Worm (Caenorhabditis elegans): ENCODE data around the gene C05C9.2.

The C05C9.2 gene

DNA sequence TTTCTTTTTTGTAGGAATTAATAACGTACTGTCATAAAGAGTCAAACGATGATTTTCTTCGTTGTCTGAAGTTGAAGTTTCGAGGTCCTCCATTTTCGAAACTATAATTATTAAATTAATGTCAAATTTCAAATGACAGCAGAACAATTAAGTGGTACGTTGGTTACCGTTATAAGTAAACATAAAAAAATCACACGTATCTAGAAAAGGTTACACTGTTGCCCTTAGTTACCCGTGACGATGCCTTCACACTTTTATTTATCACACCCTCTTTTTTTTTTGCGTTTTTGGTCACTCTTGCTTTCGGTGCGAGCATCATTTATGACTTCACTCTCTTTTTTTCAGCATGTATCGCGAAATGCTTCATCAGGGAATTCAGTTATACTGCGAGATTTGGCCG, at the start of gene C05C9.2, which contains the start of gene C05C9.3:
Gene C05C9.2 (plus strand): TSS at position 346 of the 400 bp plus-strand sequence.
Gene C05C9.3 (minus strand): TSS at position 101 of the 400 bp plus-strand sequence.
- TF ChIP-seq egl-27 (tag; optimal IDR thresholded peaks at IDR 0.05): no peak
- TF ChIP-seq sma-9 (GFP tag; optimal IDR thresholded peaks at IDR 0.05): no peak
- TF ChIP-seq sma-9 (tag; optimal IDR thresholded peaks at IDR 0.05): no peak
- no peak for TF ChIP-seq nhr-25 (tag; optimal IDR thresholded peaks at IDR 0.05)
- no peak for TF ChIP-seq zag-1 (tag; optimal IDR thresholded peaks at IDR 0.05)

DNA sequence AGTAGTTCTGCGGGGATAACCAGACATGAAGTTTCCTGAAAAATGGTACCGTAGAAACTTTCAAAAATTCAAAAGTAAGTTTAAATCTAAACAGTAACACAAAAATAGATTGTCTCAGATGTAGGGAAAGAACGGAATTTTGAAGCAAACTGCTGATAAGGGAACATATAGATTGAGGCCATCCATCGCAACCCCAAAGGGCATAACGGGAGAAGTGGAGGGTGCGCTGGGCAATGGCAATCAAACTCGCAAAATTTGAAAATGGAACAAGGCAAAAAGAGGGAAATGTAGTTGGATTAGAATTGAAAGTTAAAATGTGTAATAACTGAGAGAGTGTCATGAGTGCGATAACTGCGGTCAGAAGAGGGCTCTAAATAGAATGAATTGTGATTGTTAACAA, 49.7 kb upstream of the C05C9.2 start:
- no peak for TF ChIP-seq skn-1 (tag; optimal IDR thresholded peaks at IDR 0.05)
- TF ChIP-seq mab-5 (tag; optimal IDR thresholded peaks at IDR 0.05): no peak
- TF ChIP-seq elt-1 (tag; optimal IDR thresholded peaks at IDR 0.05): no peak
- no peak for TF ChIP-seq blmp-1 (tag; optimal IDR thresholded peaks at IDR 0.05; ENCODE audit: insufficient read depth)
- TF ChIP-seq lin-11 (tag; optimal IDR thresholded peaks at IDR 0.05): no peak
- TF ChIP-seq nhr-237 (tag; optimal IDR thresholded peaks at IDR 0.05): no peak
- no peak for TF ChIP-seq sma-9 (GFP tag; optimal IDR thresholded peaks at IDR 0.05)
- TF ChIP-seq sma-9 (tag; optimal IDR thresholded peaks at IDR 0.05): no peak
- no peak for TF ChIP-seq F13H6.1 (tag; optimal IDR thresholded peaks at IDR 0.05)
- no peak for TF ChIP-seq ceh-82 (tag; optimal IDR thresholded peaks at IDR 0.05)
- TF ChIP-seq ztf-1 (GFP tag; conservative IDR thresholded peaks at IDR 0.05): no peak
- no peak for TF ChIP-seq ztf-4 (tag; optimal IDR thresholded peaks at IDR 0.05)

DNA sequence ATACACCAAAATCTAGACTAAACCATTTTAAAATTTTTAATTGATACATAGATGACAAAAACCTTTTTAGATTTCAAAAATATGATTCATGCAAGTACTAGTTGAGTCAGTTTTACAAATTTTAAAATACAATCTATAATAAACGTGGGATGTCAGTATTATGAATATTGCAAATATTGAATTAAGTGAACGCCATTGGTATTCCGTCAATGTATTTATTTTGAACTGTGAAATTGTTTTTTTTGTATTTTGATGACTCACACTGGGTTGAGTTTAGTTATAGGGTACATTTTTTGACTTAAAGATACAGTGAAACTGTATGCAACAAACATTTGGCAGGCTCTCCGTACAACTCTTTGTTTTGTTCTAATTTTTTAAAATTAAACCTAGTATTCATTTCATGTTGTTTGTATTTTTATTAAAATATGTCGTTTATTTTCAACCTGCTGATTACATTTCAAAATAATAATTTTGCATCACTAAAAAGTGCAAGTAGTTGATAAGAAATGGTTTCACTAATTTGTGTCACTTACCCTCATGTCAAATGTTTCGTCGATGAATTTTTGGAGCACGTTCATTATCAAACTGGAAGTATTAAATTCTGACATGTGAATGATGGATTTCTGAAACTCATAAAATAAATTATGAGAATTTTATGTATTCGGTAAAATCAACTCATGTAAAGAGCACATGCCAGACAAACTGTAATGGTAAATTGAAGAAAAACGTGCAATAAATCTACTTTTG, 47.8 kb upstream of the C05C9.2 start, which contains the start of gene W02H3.1:
Gene W02H3.1 (minus strand): TSS at position 578 of the 747 bp plus-strand sequence.
- TF ChIP-seq elt-1 (tag; optimal IDR thresholded peaks at IDR 0.05): no peak
- TF ChIP-seq fos-1 (tag; optimal IDR thresholded peaks at IDR 0.05): peak; percentile 81

DNA sequence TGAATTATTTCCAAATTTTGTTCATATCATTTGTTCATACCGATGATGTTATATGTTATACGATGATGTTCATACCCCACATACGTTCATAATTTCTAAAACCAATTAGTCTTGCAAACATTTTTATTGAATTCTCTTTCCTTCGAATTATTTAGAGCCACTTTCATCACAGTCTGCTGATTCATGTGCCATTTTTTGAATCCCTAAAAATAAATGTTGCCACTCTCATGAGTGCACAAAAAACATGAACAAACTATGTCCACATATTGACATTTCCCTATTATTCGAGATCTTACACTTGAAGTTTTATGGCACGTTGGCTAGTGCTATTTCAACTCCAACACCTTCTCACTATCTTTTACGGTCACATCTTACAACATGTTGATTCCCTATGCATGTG, 45.8 kb upstream of the C05C9.2 start, which contains the start of gene clc-17:
Gene clc-17 (plus strand): TSS at position 301 of the 400 bp plus-strand sequence.
- TF ChIP-seq zag-1 (tag; optimal IDR thresholded peaks at IDR 0.05): no peak
- no peak for TF ChIP-seq elt-3 (tag; optimal IDR thresholded peaks at IDR 0.05)
- TF ChIP-seq sem-4 (tag; optimal IDR thresholded peaks at IDR 0.05): no peak
- TF ChIP-seq ztf-1 (GFP tag; conservative IDR thresholded peaks at IDR 0.05): no peak
- TF ChIP-seq peb-1 (tag; optimal IDR thresholded peaks at IDR 0.05): no peak
- TF ChIP-seq lsy-2 (tag; optimal IDR thresholded peaks at IDR 0.05): no peak
- TF ChIP-seq unc-62 (GFP tag; optimal IDR thresholded peaks at IDR 0.05): no peak
- TF ChIP-seq F13H6.1 (tag; optimal IDR thresholded peaks at IDR 0.05): no peak
- TF ChIP-seq nhr-237 (tag; optimal IDR thresholded peaks at IDR 0.05): no peak
- no peak for TF ChIP-seq nhr-129 (tag; optimal IDR thresholded peaks at IDR 0.05)
- TF ChIP-seq ceh-16 (tag; optimal IDR thresholded peaks at IDR 0.05): no peak
- TF ChIP-seq snpc-4 (tag; optimal IDR thresholded peaks at IDR 0.05): no peak
- TF ChIP-seq R02D3.7 (tag; optimal IDR thresholded peaks at IDR 0.05): no peak
- TF ChIP-seq unc-39 (tag; optimal IDR thresholded peaks at IDR 0.05): no peak
- TF ChIP-seq ceh-82 (tag; optimal IDR thresholded peaks at IDR 0.05): no peak
- no peak for TF ChIP-seq Y55F3AM.14 (GFP tag; optimal IDR thresholded peaks at IDR 0.05)
- no peak for TF ChIP-seq ZK546.5 (tag; optimal IDR thresholded peaks at IDR 0.05)
- no peak for TF ChIP-seq unc-55 (GFP tag; optimal IDR thresholded peaks at IDR 0.05)
- no peak for TF ChIP-seq nhr-25 (tag; optimal IDR thresholded peaks at IDR 0.05)

DNA sequence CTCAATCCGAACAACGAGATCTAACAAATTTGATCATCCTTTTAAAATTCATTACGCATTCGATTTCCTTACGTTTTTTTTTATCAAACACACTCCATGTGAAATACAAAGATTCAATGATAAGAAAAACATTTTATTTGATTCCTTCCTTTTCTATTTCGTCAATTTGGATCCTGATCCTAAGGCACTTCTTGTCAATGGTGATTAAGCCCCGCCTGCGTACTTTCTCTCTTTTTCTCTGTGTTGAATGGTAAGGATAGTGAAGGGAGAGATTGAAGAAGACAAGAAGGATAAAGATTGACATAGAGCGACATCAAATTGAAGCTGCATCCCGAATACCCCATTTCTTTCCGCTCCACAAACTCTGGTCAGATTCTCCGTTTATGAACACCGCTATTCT, 43.7 kb upstream of the C05C9.2 start, which contains the start of gene grd-1:
Gene grd-1 (plus strand): TSS at position 241 of the 400 bp plus-strand sequence.
- TF ChIP-seq ztf-1 (GFP tag; conservative IDR thresholded peaks at IDR 0.05) (no peak), ZK546.5 (tag; optimal IDR thresholded peaks at IDR 0.05) (no peak), nhr-11 (tag; optimal IDR thresholded peaks at IDR 0.05) (no peak), blmp-1 (tag; optimal IDR thresholded peaks at IDR 0.05; ENCODE audit: insufficient read depth) (no peak), nhr-25 (tag; optimal IDR thresholded peaks at IDR 0.05) (no peak), Y55F3AM.14 (GFP tag; optimal IDR thresholded peaks at IDR 0.05) (no peak), skn-1 (tag; optimal IDR thresholded peaks at IDR 0.05) (no peak), lin-39 (tag; optimal IDR thresholded peaks at IDR 0.05) (no peak), egl-27 (tag; optimal IDR thresholded peaks at IDR 0.05) (no peak), elt-3 (tag; optimal IDR thresholded peaks at IDR 0.05) (no peak), lin-13 (GFP tag; optimal IDR thresholded peaks at IDR 0.05) (no peak), ztf-4 (tag; optimal IDR thresholded peaks at IDR 0.05) (no peak), nhr-21 (tag; optimal IDR thresholded peaks at IDR 0.05) (no peak), mdl-1 (tag; optimal IDR thresholded peaks at IDR 0.05) (no peak), zag-1 (tag; optimal IDR thresholded peaks at IDR 0.05) (no peak)
